Worm (Caenorhabditis elegans) whole organism, L4 larva: ENCODE results near the gene C04H4.1.

Experiments
- R02D3.7 ChIP-seq: fragments of 150-350 bp; sonication (generic microtip); optimal IDR thresholded peaks from 3 replicates; lab custom pipeline; 2014; ENCODE audit warnings: missing biosample characterization, missing genetic modification characterization
- ZK546.5 ChIP-seq, 2 experiments: sonication (generic microtip); optimal IDR thresholded peaks; 2 replicates each; lab custom pipeline; 2017; ENCODE audit warnings: missing biosample characterization in 2 of 2, missing genetic modification characterization in 2 of 2
- ceh-28 ChIP-seq: fragments of 150-350 bp; optimal IDR thresholded peaks from 2 replicates; lab custom pipeline; 2014; ENCODE audit warnings: missing biosample characterization, missing genetic modification reagents, missing genetic modification characterization
- duxl-1 ChIP-seq: sonication (generic microtip); optimal IDR thresholded peaks from 2 replicates; lab custom pipeline; 2016; ENCODE audit warnings: mild to moderate bottlenecking, missing genetic modification characterization, moderate library complexity, missing compliant biosample characterization; ENCODE audit not compliant: poor library complexity
- fkh-10 ChIP-seq: fragments of 150-350 bp; optimal IDR thresholded peaks from 2 replicates; lab custom pipeline; 2014; ENCODE audit warnings: missing biosample characterization, missing genetic modification reagents, missing genetic modification characterization
- hif-1 ChIP-seq, 2 experiments: sonication (generic microtip); optimal IDR thresholded peaks; 2 replicates each; lab custom pipeline; 2016 to 2017; ENCODE audit warnings: missing compliant biosample characterization in 2 of 2, missing genetic modification characterization in 2 of 2, missing genetic modification reagents in 2 of 2, missing genotype in 2 of 2, mild to moderate bottlenecking in 1 of 2
- mdl-1 ChIP-seq, 2 experiments: fragments of 150-350 bp in 1 of 2; sonication (generic microtip) in 1 of 2; optimal IDR thresholded peaks; 2 replicates each; lab custom pipeline; 2014 to 2017; ENCODE audit warnings: missing biosample characterization in 2 of 2, missing genetic modification characterization in 2 of 2
- pha-4 ChIP-seq, 2 experiments: fragments of 150-350 bp in 1 of 2; fragments of 200-800 bp in 1 of 2; sonication (Bioruptor generic) in 1 of 2; IDR thresholded peaks in 1 of 2; optimal IDR thresholded peaks in 1 of 2; 2 replicates each; pipeline versions ENCODE4 v1.3.6 to Lab custom; 2014 to 2022; ENCODE audit warnings: missing genetic modification characterization in 2 of 2, missing genetic modification reagents in 2 of 2, missing biosample characterization in 1 of 2, missing compliant biosample characterization in 1 of 2
- unc-39 ChIP-seq: sonication (generic microtip); optimal IDR thresholded peaks from 2 replicates; lab custom pipeline; 2017; ENCODE audit warnings: missing biosample characterization, missing genetic modification characterization
- zag-1 ChIP-seq: fragments of 150-350 bp; optimal IDR thresholded peaks from 2 replicates; lab custom pipeline; 2014; ENCODE audit warnings: missing biosample characterization, missing genetic modification characterization
- zip-11 ChIP-seq: fragments of 200-800 bp; sonication (Bioruptor generic); IDR thresholded peaks from 2 replicates; pipeline ENCODE4 v1.3.6; 2022; ENCODE audit warnings: missing genetic modification characterization, missing compliant biosample characterization

DNA sequence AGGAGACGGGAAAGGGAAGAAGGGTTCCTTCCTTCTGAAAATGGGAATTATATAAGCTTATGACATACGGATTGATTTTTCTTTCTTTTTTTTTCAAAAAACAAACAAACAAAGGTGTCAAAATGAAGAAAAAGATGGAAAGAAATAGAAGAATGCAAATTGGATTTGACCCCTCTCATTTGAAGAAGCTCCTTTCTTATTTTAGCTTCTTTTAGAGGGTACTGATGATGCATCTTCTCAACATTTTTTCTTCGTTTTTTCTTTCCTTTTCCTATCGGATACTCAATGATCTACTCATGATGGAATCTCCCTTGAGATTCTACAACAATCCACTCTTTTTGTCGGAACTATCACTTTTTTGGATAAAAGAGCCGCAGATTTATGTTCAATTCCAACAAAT is 31.5 kb downstream of the C04H4.1 start:
- no peak for TF ChIP-seq zip-11
- TF ChIP-seq mdl-1 (tag; optimal IDR thresholded peaks at IDR 0.05; lab: Kevin White, UChicago), result no peak
- no peak for TF ChIP-seq ZK546.5 (tag; optimal IDR thresholded peaks at IDR 0.05; lab: Kevin White, UChicago)
- TF ChIP-seq pha-4 (GFP tag; IDR thresholded peaks at IDR 0.05; lab: Robert Waterston, UW), result no peak
- TF ChIP-seq pha-4 (tag; optimal IDR thresholded peaks at IDR 0.05; lab: Kevin White, UChicago), result no peak
- TF ChIP-seq duxl-1, result no peak
- no peak for TF ChIP-seq ceh-28 (tag; lab: Kevin White, UChicago)
- peak; percentile 79 for TF ChIP-seq fkh-10
- no peak for TF ChIP-seq hif-1 (tag; optimal IDR thresholded peaks at IDR 0.05; lab: Kevin White, UChicago)
- TF ChIP-seq R02D3.7 (tag; lab: Kevin White, UChicago), result no peak
- no peak for TF ChIP-seq unc-39 (tag; lab: Kevin White, UChicago)
- no peak for TF ChIP-seq zag-1 (tag; lab: Kevin White, UChicago)
